Worm (Caenorhabditis elegans) whole organism, L4 larva: ENCODE data around the gene srh-140.
"Not testable (repeated sequence)": the region's sequence is repeated elsewhere in the genome, so short reads cannot be mapped to it uniquely, and the experiment has no call there.

ENCODE experiments used
- F49E8.2 ChIP-seq: sonication (generic microtip); optimal IDR thresholded peaks from 2 replicates; lab custom pipeline; 2016; ENCODE audit warnings: missing compliant biosample characterization, mild to moderate bottlenecking, missing genetic modification characterization, borderline replicate concordance
- R02D3.7 ChIP-seq: fragments of 150-350 bp; sonication (generic microtip); optimal IDR thresholded peaks from 3 replicates; lab custom pipeline; 2014; ENCODE audit warnings: missing biosample characterization, missing genetic modification characterization
- T20F7.1 ChIP-seq: fragments of 200-800 bp; sonication (Bioruptor generic); optimal IDR thresholded peaks from 2 replicates; lab custom pipeline; 2018; ENCODE audit warnings: mild to moderate bottlenecking, missing genetic modification characterization, missing compliant biosample characterization
- T26A8.4 ChIP-seq: fragments of 200-800 bp; sonication (Bioruptor generic); IDR thresholded peaks from 2 replicates; pipeline ENCODE4 v1.3.6; 2022; ENCODE audit warnings: missing genetic modification characterization, missing compliant biosample characterization
- aha-1 ChIP-seq: fragments of 150-350 bp; peaks from one replicate; lab custom pipeline; 2014; ENCODE audit warnings: missing biosample characterization, missing genetic modification characterization
- ceh-28 ChIP-seq: fragments of 150-350 bp; optimal IDR thresholded peaks from 2 replicates; lab custom pipeline; 2014; ENCODE audit warnings: missing biosample characterization, missing genetic modification reagents, missing genetic modification characterization
- ceh-82 ChIP-seq: sonication (generic microtip); optimal IDR thresholded peaks from 2 replicates; lab custom pipeline; 2017; ENCODE audit warnings: missing biosample characterization, missing genetic modification characterization
- daf-16 ChIP-seq, 3 experiments: sonication (generic microtip); optimal IDR thresholded peaks; 2 replicates each; lab custom pipeline; 2016 to 2017; ENCODE audit warnings: missing genetic modification characterization in 3 of 3, missing genetic modification reagents in 3 of 3, mild to moderate bottlenecking in 2 of 3, missing compliant biosample characterization in 2 of 3, missing biosample characterization in 1 of 3, moderate library complexity in 1 of 3
- dmd-9 ChIP-seq: fragments of 200-800 bp; sonication (Bioruptor generic); IDR thresholded peaks from 2 replicates; pipeline ENCODE4 v1.3.6; 2022; ENCODE audit warnings: missing genetic modification reagents, missing genetic modification characterization, missing compliant biosample characterization
- duxl-1 ChIP-seq: sonication (generic microtip); optimal IDR thresholded peaks from 2 replicates; lab custom pipeline; 2016; ENCODE audit warnings: mild to moderate bottlenecking, missing genetic modification characterization, moderate library complexity, missing compliant biosample characterization; ENCODE audit not compliant: poor library complexity
- egl-27 ChIP-seq: sonication (generic microtip); optimal IDR thresholded peaks from 3 replicates; lab custom pipeline; 2017; ENCODE audit warnings: missing biosample characterization, missing genetic modification reagents, missing genetic modification characterization
- egl-43 ChIP-seq: fragments of 200-800 bp; sonication (Bioruptor generic); IDR thresholded peaks from 2 replicates; pipeline ENCODE4 v1.3.6; 2022; ENCODE audit warnings: missing genetic modification reagents, missing genetic modification characterization, missing compliant biosample characterization
- gei-8 ChIP-seq: fragments of 200-800 bp; sonication (Bioruptor generic); optimal IDR thresholded peaks from 2 replicates; lab custom pipeline; 2018; ENCODE audit warnings: mild to moderate bottlenecking, missing genetic modification characterization, missing compliant biosample characterization
- hlh-30 ChIP-seq: sonication (generic microtip); optimal IDR thresholded peaks from 2 replicates; lab custom pipeline; 2017; ENCODE audit warnings: antibody characterized with exemption, mild to moderate bottlenecking, missing genetic modification characterization, missing compliant biosample characterization; ENCODE audit not compliant: insufficient read depth
- lin-39 ChIP-seq: fragments of 150-350 bp; optimal IDR thresholded peaks from 2 replicates; lab custom pipeline; 2014; ENCODE audit warnings: missing biosample characterization, missing genetic modification reagents, missing genetic modification characterization
- madf-9 ChIP-seq: fragments of 200-800 bp; sonication (Bioruptor generic); conservative IDR thresholded peaks from 2 replicates; pipeline ENCODE4 v1.3.6; 2022; ENCODE audit warnings: missing genetic modification reagents, missing genetic modification characterization, missing compliant biosample characterization
- mdl-1 ChIP-seq, 2 experiments: fragments of 150-350 bp in 1 of 2; sonication (generic microtip) in 1 of 2; optimal IDR thresholded peaks; 2 replicates each; lab custom pipeline; 2014 to 2017; ENCODE audit warnings: missing biosample characterization in 2 of 2, missing genetic modification characterization in 2 of 2
- mxl-3 ChIP-seq: fragments of 200-800 bp; sonication (Bioruptor generic); optimal IDR thresholded peaks from 2 replicates; lab custom pipeline; 2018; ENCODE audit warnings: mild to moderate bottlenecking, missing genetic modification characterization, missing compliant biosample characterization
- nhr-10 ChIP-seq: fragments of 150-350 bp; optimal IDR thresholded peaks from 2 replicates; lab custom pipeline; 2014; ENCODE audit warnings: missing biosample characterization, missing genetic modification characterization
- nhr-11 ChIP-seq: fragments of 150-350 bp; optimal IDR thresholded peaks from 2 replicates; lab custom pipeline; 2014; ENCODE audit warnings: missing biosample characterization, missing genetic modification characterization
- nhr-28 ChIP-seq: fragments of 150-350 bp; optimal IDR thresholded peaks from 2 replicates; lab custom pipeline; 2014; ENCODE audit warnings: missing biosample characterization, missing genetic modification characterization
- nhr-48 ChIP-seq: sonication (generic microtip); optimal IDR thresholded peaks from 2 replicates; lab custom pipeline; 2016; ENCODE audit warnings: mild to moderate bottlenecking, missing genetic modification characterization, missing compliant biosample characterization
- rbr-2 ChIP-seq: sonication (generic microtip); optimal IDR thresholded peaks from 2 replicates; lab custom pipeline; 2016; ENCODE audit warnings: missing genotype, missing genetic modification characterization, missing compliant biosample characterization
- set-16 ChIP-seq: fragments of 200-800 bp; sonication (Bioruptor generic); IDR thresholded peaks from 2 replicates; pipeline ENCODE4 v1.3.6; 2022; ENCODE audit warnings: missing genetic modification reagents, missing genetic modification characterization, missing compliant biosample characterization
- spr-1 ChIP-seq: sonication (generic microtip); optimal IDR thresholded peaks from 2 replicates; lab custom pipeline; 2016; ENCODE audit warnings: mild to moderate bottlenecking, missing genetic modification characterization, missing compliant biosample characterization
- vab-7 ChIP-seq: fragments of 200-800 bp; sonication (Bioruptor generic); IDR thresholded peaks from 2 replicates; pipeline ENCODE4 v1.3.6; 2022; ENCODE audit warnings: missing genetic modification reagents, missing genetic modification characterization, missing compliant biosample characterization
- zip-11 ChIP-seq: fragments of 200-800 bp; sonication (Bioruptor generic); IDR thresholded peaks from 2 replicates; pipeline ENCODE4 v1.3.6; 2022; ENCODE audit warnings: missing genetic modification characterization, missing compliant biosample characterization
- zip-2 ChIP-seq: fragments of 150-350 bp; optimal IDR thresholded peaks from 2 replicates; lab custom pipeline; 2014; ENCODE audit warnings: missing biosample characterization, missing genetic modification characterization
- ztf-11 ChIP-seq: fragments of 150-350 bp; optimal IDR thresholded peaks from 2 replicates; lab custom pipeline; 2014; ENCODE audit warnings: missing biosample characterization, missing genetic modification characterization

Gene srh-140

ce11 chrV:15732209-15732608 lies 10.2 kb downstream of the srh-140 start, which contains the start of gene str-38 (continued):
- no peak for TF ChIP-seq duxl-1 (tag; lab: Kevin White, UChicago)
- no peak for TF ChIP-seq vab-7
- no peak for TF ChIP-seq rbr-2 (tag; lab: Kevin White, UChicago)

ce11 chrV:15733020-15733419 lies 11.0 kb downstream of the srh-140 start:
- TF ChIP-seq aha-1 (tag; lab: Kevin White, UChicago) (peak; percentile 11), madf-9 (GFP tag; lab: Robert Waterston, UW) (no peak), set-16 (GFP tag; lab: Robert Waterston, UW) (peak; percentile 64)

ce11 chrV:15733568-15733967 lies 11.6 kb downstream of the srh-140 start, which contains the start of gene T23D5.3:
Gene T23D5.3, minus strand, starts transcription at chrV:15733668.
- TF ChIP-seq dmd-9 (GFP tag; lab: Robert Waterston, UW) = no peak
- TF ChIP-seq nhr-11 (tag; lab: Kevin White, UChicago) = no peak
- no peak for TF ChIP-seq zip-2
- TF ChIP-seq ceh-28 (tag; lab: Kevin White, UChicago) = no peak
- no peak for TF ChIP-seq lin-39 (tag; lab: Kevin White, UChicago)
- TF ChIP-seq ceh-82 (tag; lab: Kevin White, UChicago) = no peak
- TF ChIP-seq aha-1 (tag; lab: Kevin White, UChicago) = no peak
- no peak for TF ChIP-seq egl-27 (tag; lab: Kevin White, UChicago)
- no peak for TF ChIP-seq nhr-48
- TF ChIP-seq R02D3.7 (tag; lab: Kevin White, UChicago) = no peak
- no peak for TF ChIP-seq T20F7.1 (GFP tag; lab: Kevin White, UChicago)
- TF ChIP-seq mdl-1 (tag; optimal IDR thresholded peaks at IDR 0.05; lab: Kevin White, UChicago) = no peak
- TF ChIP-seq zip-11 (GFP tag; lab: Robert Waterston, UW) = no peak

DNA sequence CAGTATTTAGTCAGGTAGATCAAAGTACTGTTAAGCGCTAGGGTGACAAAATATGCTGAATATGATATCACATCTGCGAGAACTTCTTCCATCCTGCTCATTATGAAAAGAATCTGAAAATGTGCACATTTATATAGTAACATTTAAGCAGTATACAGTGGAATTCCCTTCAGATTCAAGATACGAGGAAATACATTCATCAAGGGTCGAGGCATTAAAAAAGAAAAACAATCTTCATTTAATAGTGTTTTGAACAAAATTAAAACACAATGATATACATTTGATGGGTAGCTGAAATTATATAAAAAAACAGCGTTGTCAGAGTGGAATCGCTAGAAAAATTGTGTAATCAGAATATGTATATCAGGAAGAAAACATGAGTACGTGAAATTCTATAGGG lies 13.7 kb downstream of the srh-140 start, which contains the start of gene str-27:
Gene str-27, minus strand, starts transcription at position 101 of the 400 bp plus-strand sequence.
- TF ChIP-seq aha-1 (tag; lab: Kevin White, UChicago) = peak; percentile 61
- TF ChIP-seq hlh-30 (tag; lab: Kevin White, UChicago) = no peak
- TF ChIP-seq, all 104 proteins: peak for 1

- TF ChIP-seq F49E8.2 (tag; lab: Kevin White, UChicago) (no peak), lin-39 (tag; lab: Kevin White, UChicago) (no peak), daf-16 (GFP tag; optimal IDR thresholded peaks at IDR 0.05; lab: Kevin White, UChicago) (no peak), daf-16 (tag; optimal IDR thresholded peaks at IDR 0.05; lab: Kevin White, UChicago) (no peak), spr-1 (tag; lab: Kevin White, UChicago) (no peak), vab-7 (no peak), nhr-10 (tag; lab: Kevin White, UChicago) (no peak), gei-8 (no peak), T26A8.4 (GFP tag; lab: Robert Waterston, UW) (no peak), mxl-3 (GFP tag; lab: Kevin White, UChicago) (no peak)
Measured at ce11 chrV:15741851-15742250, 19.9 kb downstream of the srh-140 start, which contains the start of gene str-18. Gene str-18, minus strand, starts transcription at chrV:15741951.

DNA sequence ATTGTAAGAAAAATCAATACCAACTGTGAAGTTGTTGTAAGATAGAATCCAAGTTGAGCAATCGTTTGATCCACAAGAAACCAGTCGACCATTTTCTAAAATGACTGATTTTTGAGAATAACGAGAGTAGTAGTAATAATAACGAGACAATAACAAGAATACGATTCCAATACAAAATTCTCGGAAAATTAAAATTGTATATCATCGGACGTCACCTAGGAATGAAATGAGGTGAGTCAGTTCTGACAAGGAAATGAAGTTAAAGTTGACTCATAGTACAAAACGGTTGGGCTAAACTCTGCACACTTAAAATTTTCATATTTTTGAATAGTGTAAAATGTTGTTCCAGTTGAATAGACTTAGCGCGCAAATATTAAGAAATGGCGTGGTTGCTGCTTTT lies 22.4 kb downstream of the srh-140 start, which contains the start of gene str-19:
Gene str-19, minus strand, starts transcription at position 101 of the 400 bp plus-strand sequence.
- not testable (repeated sequence) for TF ChIP-seq egl-43; mxl-3 (GFP tag; lab: Kevin White, UChicago); ztf-11 (tag; lab: Kevin White, UChicago)

ce11 chrV:15748343-15748742 lies 26.4 kb downstream of the srh-140 start, which contains the start of gene T23D5.8:
Gene T23D5.8, minus strand, starts transcription at chrV:15748443.
- TF ChIP-seq zip-11 (GFP tag; lab: Robert Waterston, UW); nhr-28 (tag; lab: Kevin White, UChicago); hlh-30 (tag; lab: Kevin White, UChicago): not testable (repeated sequence)
